Worm (Caenorhabditis elegans) whole organism, young adult: ENCODE data around the gene tin-9.1.

Experiments used
- ama-1 ChIP-seq, 3 experiments: fragments of 150-350 bp in 1 of 3; sonication (generic microtip) in 2 of 3; optimal IDR thresholded peaks; 2 replicates each; lab custom pipeline; 2014 to 2018; ENCODE audit warnings: missing biosample characterization in 2 of 3, missing genetic modification characterization in 2 of 3, missing genetic modification reagents in 2 of 3
- attf-3 ChIP-seq: fragments of 200-800 bp; sonication (Bioruptor generic); conservative IDR thresholded peaks from 2 replicates; pipeline ENCODE4 v1.3.6; 2022; ENCODE audit warnings: missing genetic modification reagents, missing genetic modification characterization, missing compliant biosample characterization
- cebp-2 ChIP-seq: fragments of 200-800 bp; sonication (Bioruptor generic); IDR thresholded peaks from 2 replicates; pipeline ENCODE4 v1.3.6; 2022; ENCODE audit warnings: missing genetic modification characterization, missing compliant biosample characterization
- ceh-58 ChIP-seq: fragments of 200-800 bp; sonication (Bioruptor generic); IDR thresholded peaks from 2 replicates; pipeline ENCODE4 v1.3.6; 2022; ENCODE audit warnings: missing genetic modification characterization, missing compliant biosample characterization
- hlh-26 ChIP-seq: fragments of 200-800 bp; sonication (Bioruptor generic); conservative IDR thresholded peaks from 2 replicates; pipeline ENCODE4 v1.3.6; 2022; ENCODE audit warnings: missing genetic modification reagents, missing genetic modification characterization, missing compliant biosample characterization
- mcd-1 ChIP-seq: fragments of 200-800 bp; sonication (Bioruptor generic); IDR thresholded peaks from 2 replicates; pipeline ENCODE4 v1.3.6; 2022; ENCODE audit warnings: missing genetic modification reagents, missing genetic modification characterization, missing compliant biosample characterization
- mel-28 ChIP-seq: sonication (generic microtip); optimal IDR thresholded peaks from 2 replicates; lab custom pipeline; 2016; ENCODE audit warnings: borderline replicate concordance, mild to moderate bottlenecking, missing genetic modification characterization, missing compliant biosample characterization
- pha-4 ChIP-seq: fragments of 150-350 bp; sonication (generic microtip); optimal IDR thresholded peaks from 2 replicates; lab custom pipeline; 2014; ENCODE audit warnings: missing biosample characterization, missing genetic modification reagents, missing genetic modification characterization
- unc-62 ChIP-seq: fragments of 150-350 bp; optimal IDR thresholded peaks from 2 replicates; lab custom pipeline; 2014; ENCODE audit warnings: missing biosample characterization, missing genetic modification reagents, missing genetic modification characterization
- ztf-25 ChIP-seq: fragments of 200-800 bp; sonication (Bioruptor generic); IDR thresholded peaks from 2 replicates; pipeline ENCODE4 v1.3.6; 2022; ENCODE audit warnings: missing genetic modification reagents, missing genetic modification characterization, missing compliant biosample characterization

ce11 chrIV:7072110-7072509 lies 27.7 kb upstream of the tin-9.1 start, which contains the start of gene srg-48:
- no peak for TF ChIP-seq unc-62 (GFP tag; lab: Kevin White, UChicago)
- TF ChIP-seq mel-28: no peak
- no peak for TF ChIP-seq ama-1 (optimal IDR thresholded peaks at IDR 0.05; lab: Kevin White, UChicago)
- TF ChIP-seq ama-1 (GFP tag; optimal IDR thresholded peaks at IDR 0.05; lab: Kevin White, UChicago): no peak
- no peak for TF ChIP-seq hlh-26 (GFP tag; lab: Robert Waterston, UW)
- TF ChIP-seq attf-3 (GFP tag; lab: Robert Waterston, UW): no peak
- no peak for TF ChIP-seq ceh-58 (GFP tag; lab: Robert Waterston, UW)
- TF ChIP-seq mcd-1 (GFP tag; lab: Robert Waterston, UW): no peak
- TF ChIP-seq pha-4 (tag; lab: Kevin White, UChicago): no peak
- no peak for TF ChIP-seq ztf-25 (GFP tag; lab: Robert Waterston, UW)
- no peak for TF ChIP-seq cebp-2 (GFP tag; lab: Robert Waterston, UW)
